Worm (Caenorhabditis elegans) whole organism, L4/young adult: ENCODE data around the gene mcm-3AP.

Experiments
- W03F9.2 ChIP-seq: fragments of 150-350 bp; optimal IDR thresholded peaks from 2 replicates; lab custom pipeline; 2014; ENCODE audit warnings: missing biosample characterization, missing genetic modification characterization
- dao-5 ChIP-seq: sonication (generic microtip); optimal IDR thresholded peaks from 2 replicates; lab custom pipeline; 2016; ENCODE audit warnings: missing genotype, missing genetic modification characterization, moderate library complexity, missing compliant biosample characterization
- him-1 ChIP-seq: sonication (generic microtip); optimal IDR thresholded peaks from 2 replicates; lab custom pipeline; 2016; ENCODE audit warnings: missing genotype, missing genetic modification reagents, missing genetic modification characterization, missing compliant biosample characterization

ce11 chrIV:7903359-7903758 lies 45.1 kb upstream of the mcm-3AP start, which contains the start of gene C49H3.6:
- TF ChIP-seq him-1 (tag; lab: Kevin White, UChicago) (no peak), dao-5 (no peak), W03F9.2 (no peak)
